Fruit fly (Drosophila melanogaster): Measurements from ENCODE around the gene CG17746.

The CG17746 gene

dm6 chr3L:3194059-3194458 is 45.3 kb downstream of the CG17746 start (continued):
- TF ChIP-seq gro (GFP tag; optimal IDR thresholded peaks at IDR 0.05) (peak; percentile 42), ash1 (GFP tag; optimal IDR thresholded peaks at IDR 0.05) (peak; percentile 63), CG11093 (GFP tag; IDR thresholded peaks at IDR 0.05) (peak; percentile 88), CrebB (tag; optimal IDR thresholded peaks at IDR 0.05) (peak; percentile 79), corto (GFP tag; optimal IDR thresholded peaks at IDR 0.05) (peak; percentile 93), CG11504 (tag; optimal IDR thresholded peaks at IDR 0.05) (peak; percentile 95), Nf-YB (GFP tag; optimal IDR thresholded peaks at IDR 0.05) (peak; percentile 82), pan (optimal IDR thresholded peaks at IDR 0.05) (no peak), pan (GFP tag; optimal IDR thresholded peaks at IDR 0.05 in 1 of 2, IDR thresholded peaks at IDR 0.05 in 1 of 2) (peak in 1 of 2 experiments; percentile 97), E2f1 (GFP tag; IDR thresholded peaks at IDR 0.05) (peak; percentile 94), dmrt11E (tag; optimal IDR thresholded peaks at IDR 0.05) (peak; percentile 93), CG18262 (tag; optimal IDR thresholded peaks at IDR 0.05) (peak; percentile 95), CG9797 (GFP tag; optimal IDR thresholded peaks at IDR 0.05) (peak; percentile 30), Stat92E (GFP tag; optimal IDR thresholded peaks at IDR 0.05) (no peak), Hr51 (GFP tag; optimal IDR thresholded peaks at IDR 0.05) (peak; percentile 72 to 95), gfzf (GFP tag; optimal IDR thresholded peaks at IDR 0.05) (no peak), Ets97D (GFP tag; optimal IDR thresholded peaks at IDR 0.05) (peak; percentile 53), Nf-YC (tag; optimal IDR thresholded peaks at IDR 0.05) (peak; percentile 80), TFAM (GFP tag; optimal IDR thresholded peaks at IDR 0.05) (peak; percentile 75), nmo (GFP tag; optimal IDR thresholded peaks at IDR 0.05) (peak; percentile 96), Adf1 (GFP tag; IDR thresholded peaks at IDR 0.05) (peak; percentile 70), CG11456 (GFP tag; IDR thresholded peaks at IDR 0.05) (peak; percentile 91), CG6654 (GFP tag; optimal IDR thresholded peaks at IDR 0.05) (peak; percentile 75), CG15269 (tag; optimal IDR thresholded peaks at IDR 0.05) (peak; percentile 96), Dip3 (GFP tag; optimal IDR thresholded peaks at IDR 0.05) (peak; percentile 61), Fer1 (GFP tag; optimal IDR thresholded peaks at IDR 0.05) (peak; percentile 94), CG4730 (GFP tag; IDR thresholded peaks at IDR 0.05) (peak; percentile 90), Ssrp (tag; optimal IDR thresholded peaks at IDR 0.05) (peak; percentile 91), Hr39 (optimal IDR thresholded peaks at IDR 0.05) (no peak), pfk (GFP tag; optimal IDR thresholded peaks at IDR 0.05) (peak; percentile 2)

DNA sequence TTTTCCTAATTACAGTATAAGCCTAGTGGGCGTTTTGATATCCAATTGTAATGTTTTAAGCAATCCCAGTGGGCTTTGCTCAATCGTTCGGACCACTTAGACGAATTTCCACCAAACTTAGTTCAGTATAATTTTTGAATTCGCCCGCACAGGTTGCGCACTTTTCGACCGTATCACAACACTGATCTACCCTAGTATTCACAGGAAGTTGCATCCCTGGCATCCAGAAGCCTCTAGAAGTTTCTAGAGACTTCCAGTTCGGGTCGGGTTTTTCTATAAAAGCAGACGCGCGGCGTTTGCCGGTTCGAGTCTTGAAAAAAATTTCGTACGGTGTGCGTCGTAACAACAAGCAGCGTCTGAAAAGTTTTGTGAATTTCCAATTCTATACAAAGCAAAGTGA is 46.5 kb downstream of the CG17746 start, which contains the start of gene Hsp83:
Hsp83 (plus strand) TSS at position 58 of the 400 bp plus-strand sequence.
- peak; percentile 97 for TF ChIP-seq wek (GFP tag; optimal IDR thresholded peaks at IDR 0.05)
- peak; percentile 81 for TF ChIP-seq CG8924 (tag; optimal IDR thresholded peaks at IDR 0.05)
- peak; percentile 95 for TF ChIP-seq Dad (GFP tag; optimal IDR thresholded peaks at IDR 0.05)
- TF ChIP-seq Neu2 (GFP tag; optimal IDR thresholded peaks at IDR 0.05; ENCODE audit: borderline replicate concordance): peak; percentile 59
- TF ChIP-seq Dbx (GFP tag; IDR thresholded peaks at IDR 0.05): peak; percentile 95
- TF ChIP-seq eve (GFP tag; optimal IDR thresholded peaks at IDR 0.05): no peak
- peak; percentile 93 for TF ChIP-seq CG10274 (GFP tag; optimal IDR thresholded peaks at IDR 0.05)
- peak; percentile 88 for TF ChIP-seq CG9609 (GFP tag; optimal IDR thresholded peaks at IDR 0.05)
- TF ChIP-seq CG18599 (GFP tag; optimal IDR thresholded peaks at IDR 0.05): peak; percentile 99
- TF ChIP-seq CG2678 (tag; optimal IDR thresholded peaks at IDR 0.05): peak; percentile 91
- TF ChIP-seq Mes4 (GFP tag; optimal IDR thresholded peaks at IDR 0.05): peak; percentile 97
- peak; percentile 85 for TF ChIP-seq stwl (tag; optimal IDR thresholded peaks at IDR 0.05)
- no peak for TF ChIP-seq CG7963 (GFP tag; IDR thresholded peaks at IDR 0.05; ENCODE audit: partially characterized antibody)
- TF ChIP-seq ems (GFP tag; optimal IDR thresholded peaks at IDR 0.05): peak; percentile 92
- peak; percentile 94 for TF ChIP-seq dm (GFP tag; optimal IDR thresholded peaks at IDR 0.05)
- TF ChIP-seq Gsc (GFP tag; IDR thresholded peaks at IDR 0.05): no peak
- TF ChIP-seq CG9876 (GFP tag; optimal IDR thresholded peaks at IDR 0.05): peak; percentile 89
- TF ChIP-seq Antp (GFP tag; optimal IDR thresholded peaks at IDR 0.05): peak; percentile 90
- peak; percentile 81 for TF ChIP-seq CG6689 (GFP tag; IDR thresholded peaks at IDR 0.05)
- peak; percentile 100 for TF ChIP-seq CG6813 (GFP tag; optimal IDR thresholded peaks at IDR 0.05)
- no peak for TF ChIP-seq pan (optimal IDR thresholded peaks at IDR 0.05)
- peak in 1 of 2 experiments; percentile 92 for TF ChIP-seq pan (GFP tag; optimal IDR thresholded peaks at IDR 0.05 in 1 of 2, IDR thresholded peaks at IDR 0.05 in 1 of 2)
- TF ChIP-seq CG7839 (tag; optimal IDR thresholded peaks at IDR 0.05): peak; percentile 91

Data from whole organism, embryonic.